Worm (Caenorhabditis elegans) whole organism, late embryonic: ENCODE data around the gene W09G12.6.

Source experiments
- F13H6.1 ChIP-seq: sonication (generic microtip); optimal IDR thresholded peaks from 2 replicates; lab custom pipeline; 2016; ENCODE audit warnings: missing genetic modification characterization, missing compliant biosample characterization
- nhr-11 ChIP-seq: fragments of 150-350 bp; optimal IDR thresholded peaks from 2 replicates; lab custom pipeline; 2014; ENCODE audit warnings: missing biosample characterization, missing genetic modification characterization
- pha-4 ChIP-seq: fragments of 150-350 bp; optimal IDR thresholded peaks from 2 replicates; lab custom pipeline; 2018; ENCODE audit warnings: missing biosample characterization, missing genetic modification reagents, missing genetic modification characterization

ce11 chrIV:1260474-1260873, 28.8 kb downstream of the W09G12.6 start:
- TF ChIP-seq nhr-11 (tag; lab: Kevin White, UChicago) (no peak), F13H6.1 (tag; lab: Kevin White, UChicago) (no peak), pha-4 (tag; lab: Kevin White, UChicago) (no peak)
